Worm (Caenorhabditis elegans): ENCODE measurements around the gene tram-1.

- TF ChIP-seq fos-1 (tag; optimal IDR thresholded peaks at IDR 0.05): no peak
- no peak for TF ChIP-seq T26A8.4 (GFP tag; IDR thresholded peaks at IDR 0.05)
Observed at ce11 chrIV:10194345-10194744, 26.7 kb downstream of the tram-1 start, which contains the start of gene ptrg-1.

Data from whole organism, L4 larva.